Worm (Caenorhabditis elegans): Measurements from ENCODE around the gene lgc-4.

Gene lgc-4

ce11 chrX:9213873-9214341 is 28.1 kb downstream of the lgc-4 start, which contains the start of gene C35B8.3:
Gene C35B8.3 (plus strand): TSS chrX:9213923.
- TF ChIP-seq mbf-1 (tag; optimal IDR thresholded peaks at IDR 0.05) (no peak), lin-39 (tag; optimal IDR thresholded peaks at IDR 0.05) (no peak), C34F6.9 (tag; optimal IDR thresholded peaks at IDR 0.05) (no peak), nhr-237 (tag; optimal IDR thresholded peaks at IDR 0.05) (no peak), elt-3 (tag; optimal IDR thresholded peaks at IDR 0.05) (no peak), sma-9 (GFP tag; optimal IDR thresholded peaks at IDR 0.05) (peak; percentile 78), sma-9 (tag; optimal IDR thresholded peaks at IDR 0.05) (no peak), unc-55 (GFP tag; optimal IDR thresholded peaks at IDR 0.05) (no peak), mdl-1 (tag; optimal IDR thresholded peaks at IDR 0.05) (peak in 1 of 2 experiments; percentile 61), nhr-12 (tag; optimal IDR thresholded peaks at IDR 0.05) (no peak), nhr-6 (tag; optimal IDR thresholded peaks at IDR 0.05) (peak; percentile 47), ZK546.5 (tag; optimal IDR thresholded peaks at IDR 0.05) (no peak), sem-4 (tag; optimal IDR thresholded peaks at IDR 0.05) (no peak), dmd-4 (tag; optimal IDR thresholded peaks at IDR 0.05) (no peak), snpc-4 (tag; optimal IDR thresholded peaks at IDR 0.05) (no peak), ztf-4 (tag; optimal IDR thresholded peaks at IDR 0.05) (no peak), zag-1 (tag; optimal IDR thresholded peaks at IDR 0.05) (no peak), nhr-10 (tag; optimal IDR thresholded peaks at IDR 0.05) (no peak), unc-62 (GFP tag; optimal IDR thresholded peaks at IDR 0.05) (no peak), mab-5 (tag; optimal IDR thresholded peaks at IDR 0.05) (no peak), crh-2 (tag; optimal IDR thresholded peaks at IDR 0.05) (peak; percentile 69), lsy-2 (tag; optimal IDR thresholded peaks at IDR 0.05) (no peak), nhr-129 (tag; optimal IDR thresholded peaks at IDR 0.05) (peak; percentile 84), alr-1 (tag; optimal IDR thresholded peaks at IDR 0.05) (no peak), R02D3.7 (tag; optimal IDR thresholded peaks at IDR 0.05) (no peak), elt-1 (tag; optimal IDR thresholded peaks at IDR 0.05) (no peak), gmeb-1 (tag; optimal IDR thresholded peaks at IDR 0.05) (peak; percentile 56), fos-1 (tag; optimal IDR thresholded peaks at IDR 0.05) (peak; percentile 61), ztf-1 (GFP tag; conservative IDR thresholded peaks at IDR 0.05) (no peak), nhr-25 (tag; optimal IDR thresholded peaks at IDR 0.05) (peak; percentile 74), lin-13 (GFP tag; optimal IDR thresholded peaks at IDR 0.05) (no peak), skn-1 (tag; optimal IDR thresholded peaks at IDR 0.05) (no peak), aly-2 (tag; optimal IDR thresholded peaks at IDR 0.05) (no peak), nhr-21 (tag; optimal IDR thresholded peaks at IDR 0.05) (peak; percentile 67), ceh-16 (tag; optimal IDR thresholded peaks at IDR 0.05) (no peak), egl-27 (tag; optimal IDR thresholded peaks at IDR 0.05) (no peak), nhr-11 (tag; optimal IDR thresholded peaks at IDR 0.05) (no peak), ceh-82 (tag; optimal IDR thresholded peaks at IDR 0.05) (no peak), nhr-77 (tag; optimal IDR thresholded peaks at IDR 0.05) (no peak), lin-11 (tag; optimal IDR thresholded peaks at IDR 0.05) (no peak), blmp-1 (tag; optimal IDR thresholded peaks at IDR 0.05; ENCODE audit: insufficient read depth) (peak; percentile 51), nhr-23 (tag; optimal IDR thresholded peaks at IDR 0.05) (no peak), Y55F3AM.14 (GFP tag; optimal IDR thresholded peaks at IDR 0.05) (peak; percentile 65), F13H6.1 (tag; optimal IDR thresholded peaks at IDR 0.05) (peak; percentile 7), peb-1 (tag; optimal IDR thresholded peaks at IDR 0.05) (no peak), unc-39 (tag; optimal IDR thresholded peaks at IDR 0.05) (no peak), sma-3 (GFP tag; optimal IDR thresholded peaks at IDR 0.05) (peak; percentile 46), ztf-11 (tag; optimal IDR thresholded peaks at IDR 0.05) (no peak), ama-1 (optimal IDR thresholded peaks at IDR 0.05) (no peak)

Measured in whole organism, L2 larva.